Fruit fly (Drosophila melanogaster) whole organism, embryonic: ENCODE measurements around the gene CG3347.

Experiments
- Atf3 ChIP-seq: fragments of 200-800 bp; sonication (Bioruptor generic); optimal IDR thresholded peaks from 3 replicates; lab custom pipeline; 2016; ENCODE audit warnings: missing biosample characterization, missing genetic modification characterization
- BtbVII ChIP-seq: fragments of 200-800 bp; sonication (Bioruptor generic); optimal IDR thresholded peaks from 3 replicates; lab custom pipeline; 2017; ENCODE audit warnings: missing biosample characterization, mild to moderate bottlenecking, missing genetic modification characterization
- CG11398 ChIP-seq: fragments of 200-800 bp; sonication (Bioruptor generic); optimal IDR thresholded peaks from 2 replicates; lab custom pipeline; 2016; ENCODE audit warnings: missing biosample characterization, missing genetic modification characterization
- CG11695 ChIP-seq: fragments of 200-800 bp; sonication (Bioruptor generic); IDR thresholded peaks from 3 replicates; pipeline ENCODE4 v1.3.6; 2022; ENCODE audit warnings: missing biosample characterization, missing genetic modification characterization
- CG12236 ChIP-seq: fragments of 200-800 bp; sonication (Bioruptor generic); optimal IDR thresholded peaks from 2 replicates; lab custom pipeline; 2016; ENCODE audit warnings: missing biosample characterization, missing genetic modification characterization
- CG1233 ChIP-seq: fragments of 200-800 bp; sonication (Bioruptor generic); optimal IDR thresholded peaks from 4 replicates; lab custom pipeline; 2018; ENCODE audit warnings: missing biosample characterization, mild to moderate bottlenecking, missing genetic modification characterization
- CG12769 ChIP-seq: fragments of 200-800 bp; sonication (Bioruptor generic); optimal IDR thresholded peaks from 2 replicates; lab custom pipeline; 2019; ENCODE audit warnings: missing biosample characterization, mild to moderate bottlenecking, missing genetic modification characterization, moderate library complexity
- CG13296 ChIP-seq: fragments of 200-800 bp; sonication (Bioruptor generic); optimal IDR thresholded peaks from 3 replicates; lab custom pipeline; 2018; ENCODE audit warnings: missing biosample characterization, mild to moderate bottlenecking, missing genetic modification characterization
- CG14050 ChIP-seq: fragments of 200-800 bp; sonication (Bioruptor generic); IDR thresholded peaks from 3 replicates; pipeline ENCODE4 v1.3.6; 2022; ENCODE audit warnings: missing biosample characterization, missing genetic modification characterization
- CG17829 ChIP-seq: fragments of 200-800 bp; optimal IDR thresholded peaks from 2 replicates; lab custom pipeline; 2019; ENCODE audit warnings: missing biosample characterization, mild to moderate bottlenecking, missing genetic modification characterization, moderate library complexity
- CG2202 ChIP-seq: fragments of 200-800 bp; sonication (Bioruptor generic); optimal IDR thresholded peaks from 2 replicates; lab custom pipeline; 2018; ENCODE audit warnings: missing biosample characterization, mild to moderate bottlenecking, missing genetic modification characterization
- CG33213 ChIP-seq: fragments of 200-800 bp; sonication (Bioruptor generic); optimal IDR thresholded peaks from 3 replicates; lab custom pipeline; 2016; ENCODE audit warnings: missing biosample characterization, missing genetic modification characterization
- CG3407 ChIP-seq: fragments of 200-800 bp; sonication (Bioruptor generic); optimal IDR thresholded peaks from 2 replicates; lab custom pipeline; 2018; ENCODE audit warnings: missing biosample characterization, mild to moderate bottlenecking, missing genetic modification characterization
- CG3995 ChIP-seq: fragments of 200-800 bp; sonication (Bioruptor generic); optimal IDR thresholded peaks from 3 replicates; lab custom pipeline; 2016; ENCODE audit warnings: missing biosample characterization, missing genetic modification characterization
- CG4328 ChIP-seq: fragments of 200-800 bp; sonication (Bioruptor generic); optimal IDR thresholded peaks from 3 replicates; lab custom pipeline; 2017; ENCODE audit warnings: missing biosample characterization, missing genetic modification reagents, missing genetic modification characterization
- CG4424 ChIP-seq: fragments of 200-800 bp; sonication (Bioruptor generic); optimal IDR thresholded peaks from 3 replicates; lab custom pipeline; 2016; ENCODE audit warnings: missing biosample characterization, missing genetic modification characterization
- CG4617 ChIP-seq: fragments of 200-800 bp; sonication (Bioruptor generic); optimal IDR thresholded peaks from 3 replicates; lab custom pipeline; 2016; ENCODE audit warnings: missing biosample characterization, missing genetic modification characterization, borderline replicate concordance
- CG6765 ChIP-seq: fragments of 200-800 bp; sonication (Bioruptor generic); optimal IDR thresholded peaks from 3 replicates; lab custom pipeline; 2017; ENCODE audit warnings: missing biosample characterization, mild to moderate bottlenecking, missing genetic modification characterization
- CG7987 ChIP-seq: fragments of 200-800 bp; sonication (Bioruptor generic); optimal IDR thresholded peaks from 2 replicates; lab custom pipeline; 2018; ENCODE audit warnings: missing biosample characterization, mild to moderate bottlenecking, missing genetic modification characterization, moderate library complexity
- CG8478 ChIP-seq: fragments of >200 bp; optimal IDR thresholded peaks from 2 replicates; lab custom pipeline; 2018
- CkIIα-i1 ChIP-seq: fragments of 200-800 bp; sonication (Bioruptor generic); IDR thresholded peaks from 2 replicates; pipeline ENCODE4 v1.3.6; 2022; ENCODE audit warnings: missing biosample characterization, missing genetic modification characterization
- D19B ChIP-seq: fragments of 200-800 bp; sonication (Bioruptor generic); optimal IDR thresholded peaks from 2 replicates; lab custom pipeline; 2017; ENCODE audit warnings: missing biosample characterization, mild to moderate bottlenecking, missing genetic modification characterization
- Eip74EF ChIP-seq, 2 experiments: fragments of 200-800 bp in 1 of 2; fragments of >200 bp in 1 of 2; sonication (Bioruptor generic) in 1 of 2; optimal IDR thresholded peaks; 2 replicates each; lab custom pipeline; 2017 to 2019; ENCODE audit warnings: missing biosample characterization in 2 of 2, missing genetic modification characterization in 2 of 2, mild to moderate bottlenecking in 1 of 2, moderate library complexity in 1 of 2
- Fer3 ChIP-seq: fragments of 200-800 bp; sonication (Bioruptor generic); optimal IDR thresholded peaks from 2 replicates; lab custom pipeline; 2018; ENCODE audit warnings: missing biosample characterization, mild to moderate bottlenecking, missing genetic modification characterization, moderate library complexity
- Lim3 ChIP-seq: fragments of 200-800 bp; sonication (Bioruptor generic); IDR thresholded peaks from 2 replicates; pipeline ENCODE4 v1.3.6; 2022; ENCODE audit warnings: missing biosample characterization, missing genetic modification characterization
- Med ChIP-seq: fragments of 200-800 bp; sonication (Bioruptor generic); peaks from one replicate; lab custom pipeline; 2016; ENCODE audit warnings: missing biosample characterization, missing genetic modification characterization, mild to moderate bottlenecking, inconsistent platforms, moderate library complexity
- Myb ChIP-seq: fragments of 200-800 bp; sonication (Bioruptor generic); optimal IDR thresholded peaks from 2 replicates; lab custom pipeline; 2016; ENCODE audit warnings: missing biosample characterization, missing genetic modification characterization
- Poxn ChIP-seq: fragments of 200-800 bp; sonication (Bioruptor generic); IDR thresholded peaks from 2 replicates; pipeline ENCODE4 v1.3.6; 2022; ENCODE audit warnings: missing biosample characterization, missing genetic modification characterization
- Ravus ChIP-seq: fragments of 200-800 bp; sonication (Bioruptor generic); IDR thresholded peaks from 2 replicates; pipeline ENCODE4 v1.3.6; 2022; ENCODE audit warnings: missing biosample characterization, missing genetic modification characterization
- Tbp ChIP-seq: fragments of >200 bp; optimal IDR thresholded peaks from 2 replicates; lab custom pipeline; 2018; ENCODE audit warnings: missing biosample characterization, missing genetic modification characterization
- Vsx1 ChIP-seq: fragments of 200-800 bp; sonication (Bioruptor generic); optimal IDR thresholded peaks from 2 replicates; lab custom pipeline; 2017; ENCODE audit warnings: missing biosample characterization, mild to moderate bottlenecking, missing genetic modification characterization, missing genetic modification reagents
- abd-A ChIP-seq: fragments of 200-800 bp; sonication (Bioruptor generic); optimal IDR thresholded peaks from 3 replicates; lab custom pipeline; 2019; ENCODE audit warnings: missing biosample characterization, mild to moderate bottlenecking, missing genetic modification characterization, moderate library complexity
- bowl ChIP-seq: fragments of 200-800 bp; sonication (Bioruptor generic); IDR thresholded peaks from 2 replicates; pipeline ENCODE4 v1.3.6; 2022; ENCODE audit warnings: missing biosample characterization, missing genetic modification characterization
- cas ChIP-seq: fragments of 200-800 bp; sonication (Bioruptor generic); IDR thresholded peaks from 2 replicates; pipeline ENCODE4 v1.3.6; 2022; ENCODE audit warnings: missing biosample characterization, missing genetic modification characterization
- chn ChIP-seq: fragments of 200-800 bp; sonication (Bioruptor generic); optimal IDR thresholded peaks from 2 replicates; lab custom pipeline; 2016; ENCODE audit warnings: missing biosample characterization, missing genetic modification characterization
- ci ChIP-seq: fragments of 200-800 bp; sonication (Bioruptor generic); IDR thresholded peaks from 3 replicates; pipeline ENCODE4 v1.3.6; 2022; ENCODE audit warnings: missing biosample characterization, missing genetic modification characterization
- dmrt99B ChIP-seq: fragments of 200-800 bp; sonication (Bioruptor generic); optimal IDR thresholded peaks from 2 replicates; lab custom pipeline; 2018; ENCODE audit warnings: missing biosample characterization, mild to moderate bottlenecking, missing genetic modification characterization, moderate library complexity
- exex ChIP-seq: fragments of 200-800 bp; sonication (Bioruptor generic); optimal IDR thresholded peaks from 4 replicates; lab custom pipeline; 2018; ENCODE audit warnings: missing biosample characterization, mild to moderate bottlenecking, missing genetic modification characterization, moderate library complexity
- gce ChIP-seq: fragments of 200-800 bp; sonication (Bioruptor generic); IDR thresholded peaks from 3 replicates; pipeline ENCODE4 v1.3.6; 2022; ENCODE audit warnings: missing biosample characterization, missing genetic modification characterization
- gem ChIP-seq: fragments of 200-800 bp; sonication (Bioruptor generic); optimal IDR thresholded peaks from 2 replicates; lab custom pipeline; 2019; ENCODE audit warnings: missing biosample characterization, mild to moderate bottlenecking, missing genetic modification characterization, moderate library complexity
- grn ChIP-seq: fragments of 200-800 bp; sonication (Bioruptor generic); optimal IDR thresholded peaks from 3 replicates; lab custom pipeline; 2017; ENCODE audit warnings: missing biosample characterization, missing genetic modification characterization
- gsb ChIP-seq: fragments of 200-800 bp; sonication (Bioruptor generic); IDR thresholded peaks from 2 replicates; pipeline ENCODE4 v1.3.6; 2022; ENCODE audit warnings: missing biosample characterization, missing genetic modification characterization
- ind ChIP-seq: fragments of 200-800 bp; sonication (Bioruptor generic); optimal IDR thresholded peaks from 3 replicates; lab custom pipeline; 2016; ENCODE audit warnings: missing biosample characterization, missing genetic modification characterization
- kah ChIP-seq: fragments of 200-800 bp; sonication (Bioruptor generic); optimal IDR thresholded peaks from 2 replicates; lab custom pipeline; 2018; ENCODE audit warnings: missing biosample characterization, mild to moderate bottlenecking, missing genetic modification characterization
- pita ChIP-seq: fragments of 200-800 bp; sonication (Bioruptor generic); optimal IDR thresholded peaks from 2 replicates; lab custom pipeline; 2017; ENCODE audit warnings: missing biosample characterization, mild to moderate bottlenecking, missing genetic modification characterization
- pum ChIP-seq: fragments of 200-800 bp; sonication (Bioruptor generic); optimal IDR thresholded peaks from 2 replicates; lab custom pipeline; 2016; ENCODE audit warnings: missing biosample characterization, missing genetic modification characterization
- repo ChIP-seq: fragments of 200-800 bp; sonication (Bioruptor generic); optimal IDR thresholded peaks from 2 replicates; lab custom pipeline; 2016; ENCODE audit warnings: missing biosample characterization, missing genetic modification characterization
- scrt ChIP-seq: fragments of 200-800 bp; sonication (Bioruptor generic); optimal IDR thresholded peaks from 2 replicates; lab custom pipeline; 2018; ENCODE audit warnings: missing biosample characterization, mild to moderate bottlenecking, missing genetic modification characterization, moderate library complexity
- stc ChIP-seq: fragments of 200-800 bp; sonication (Bioruptor generic); IDR thresholded peaks from 2 replicates; pipeline ENCODE4 v1.3.6; 2022; ENCODE audit warnings: missing biosample characterization, missing genetic modification characterization
- tgo ChIP-seq: fragments of 200-800 bp; sonication (Bioruptor generic); IDR thresholded peaks from 3 replicates; pipeline ENCODE4 v1.3.6; 2022; ENCODE audit warnings: missing biosample characterization, missing genetic modification characterization
- ttk ChIP-seq: fragments of 200-800 bp; sonication (Bioruptor generic); IDR thresholded peaks from 2 replicates; pipeline ENCODE4 v2.1.2; 2022; ENCODE audit warnings: missing biosample characterization, missing genetic modification characterization
- wek ChIP-seq: fragments of 200-800 bp; sonication (Bioruptor generic); optimal IDR thresholded peaks from 3 replicates; lab custom pipeline; 2018; ENCODE audit warnings: missing biosample characterization, mild to moderate bottlenecking, missing genetic modification characterization, moderate library complexity
- zfh1 ChIP-seq: fragments of 200-800 bp; sonication (Bioruptor generic); IDR thresholded peaks from 3 replicates; pipeline ENCODE4 v1.3.6; 2022; ENCODE audit warnings: missing biosample characterization, missing genetic modification characterization

The CG3347 gene

dm6 chr2L:3228694-3229093, 40.5 kb upstream of the CG3347 start (continued):
- TF ChIP-seq CG3995 (GFP tag; lab: Kevin White, UChicago), result no peak
- no peak for TF ChIP-seq Myb (GFP tag; lab: Kevin White, UChicago)
- no peak for TF ChIP-seq Eip74EF (GFP tag; optimal IDR thresholded peaks at IDR 0.05; lab: Kevin White, UChicago)
- TF ChIP-seq Poxn (GFP tag; lab: Robert Waterston, UW), result no peak
- no peak for TF ChIP-seq ttk
- TF ChIP-seq bowl (GFP tag; lab: Robert Waterston, UW), result no peak
- TF ChIP-seq abd-A (tag; lab: Kevin White, UChicago), result no peak
- no peak for TF ChIP-seq CG3407 (GFP tag; lab: Kevin White, UChicago)
- TF ChIP-seq CG13296 (GFP tag; lab: Kevin White, UChicago), result peak; percentile 59
- peak; percentile 40 for TF ChIP-seq CG1233 (GFP tag; lab: Kevin White, UChicago)
- TF ChIP-seq tgo (GFP tag; lab: Robert Waterston, UW), result no peak
- TF ChIP-seq BtbVII, result peak; percentile 53
- no peak for TF ChIP-seq gem
- peak; percentile 30 for TF ChIP-seq CG4328 (GFP tag; lab: Kevin White, UChicago)
- TF ChIP-seq dmrt99B (tag; lab: Kevin White, UChicago), result peak; percentile 17
- peak; percentile 7 for TF ChIP-seq CG12769 (tag; lab: Kevin White, UChicago)
- no peak for TF ChIP-seq CkIIα-i1 (GFP tag; lab: Robert Waterston, UW)
- TF ChIP-seq CG2202 (tag; lab: Kevin White, UChicago), result no peak
- no peak for TF ChIP-seq Lim3 (GFP tag; lab: Robert Waterston, UW)
- TF ChIP-seq Vsx1, result no peak
- no peak for TF ChIP-seq chn
- TF ChIP-seq CG11695 (GFP tag; lab: Robert Waterston, UW), result 0 out of 3 replicates have a peak, but pooled peaks have one; percentile 38
- no peak for TF ChIP-seq zfh1
- no peak for TF ChIP-seq CG4424
- TF ChIP-seq repo (GFP tag; lab: Kevin White, UChicago), result no peak
- TF ChIP-seq pum (GFP tag; lab: Kevin White, UChicago), result no peak
- TF ChIP-seq gsb (GFP tag; lab: Robert Waterston, UW), result peak; percentile 40; the same call in 1 of the 2 replicates
- TF ChIP-seq CG17829 (tag; lab: Kevin White, UChicago), result no peak
- TF ChIP-seq cas (GFP tag; lab: Robert Waterston, UW), result no peak
- no peak for TF ChIP-seq pita (GFP tag; lab: Kevin White, UChicago)
- peak; percentile 74 for TF ChIP-seq Fer3 (tag; lab: Kevin White, UChicago)
- no peak for TF ChIP-seq CG12236 (GFP tag; lab: Kevin White, UChicago)
- no peak for TF ChIP-seq CG8478 (lab: Kevin White, UChicago)
- no peak for TF ChIP-seq CG11398 (GFP tag; lab: Kevin White, UChicago)
- TF ChIP-seq Tbp (GFP tag; lab: Kevin White, UChicago), result no peak
- TF ChIP-seq CG33213 (GFP tag; lab: Kevin White, UChicago), result no peak
- TF ChIP-seq stc (GFP tag; lab: Robert Waterston, UW), result 0 out of 2 replicates have a peak, but pooled peaks have one; percentile 28
- peak; percentile 80 for TF ChIP-seq CG7987 (GFP tag; lab: Kevin White, UChicago)
- no peak for TF ChIP-seq Med (GFP tag; lab: Kevin White, UChicago)
- TF ChIP-seq ci (GFP tag; lab: Robert Waterston, UW), result no peak
- TF ChIP-seq gce (GFP tag; lab: Robert Waterston, UW), result peak; percentile 28; the same call in 1 of the 3 replicates
- no peak for TF ChIP-seq kah
- TF ChIP-seq scrt, result peak; percentile 28
- TF ChIP-seq exex, result peak; percentile 18
- TF ChIP-seq CG14050 (GFP tag; lab: Robert Waterston, UW), result no peak
- TF ChIP-seq CG4617 (GFP tag; lab: Kevin White, UChicago), result no peak
- TF ChIP-seq grn (GFP tag; lab: Kevin White, UChicago), result no peak
- no peak for TF ChIP-seq wek (GFP tag; lab: Kevin White, UChicago)
- TF ChIP-seq Atf3 (GFP tag; lab: Kevin White, UChicago), result no peak
- TF ChIP-seq ind (GFP tag; lab: Kevin White, UChicago), result no peak
- TF ChIP-seq D19B (GFP tag; lab: Kevin White, UChicago), result no peak
- no peak for TF ChIP-seq Ravus (GFP tag; lab: Robert Waterston, UW)
- peak; percentile 44 for TF ChIP-seq CG6765 (GFP tag; lab: Kevin White, UChicago)
